Fruit fly (Drosophila melanogaster) whole organism, embryonic: ENCODE results near the gene LysRS.

Source experiments
- Antp ChIP-seq: fragments of 200-800 bp; sonication (Bioruptor generic); optimal IDR thresholded peaks from 3 replicates; lab custom pipeline; 2016; ENCODE audit warnings: missing biosample characterization, missing genetic modification characterization
- CG10979 ChIP-seq: fragments of 200-800 bp; sonication (Bioruptor generic); optimal IDR thresholded peaks from 2 replicates; lab custom pipeline; 2018; ENCODE audit warnings: missing biosample characterization, mild to moderate bottlenecking, missing genetic modification characterization, moderate library complexity
- CG11085 ChIP-seq: fragments of 200-800 bp; sonication (Bioruptor generic); IDR thresholded peaks from 2 replicates; pipeline ENCODE4 v1.3.6; 2022; ENCODE audit warnings: missing biosample characterization, missing genetic modification characterization
- CG11504 ChIP-seq: fragments of 200-800 bp; sonication (Bioruptor generic); optimal IDR thresholded peaks from 3 replicates; lab custom pipeline; 2019; ENCODE audit warnings: missing biosample characterization, mild to moderate bottlenecking, missing genetic modification characterization, moderate library complexity
- CG12104 ChIP-seq: fragments of 200-800 bp; sonication (Bioruptor generic); optimal IDR thresholded peaks from 3 replicates; lab custom pipeline; 2016; ENCODE audit warnings: missing biosample characterization, missing genetic modification characterization
- CG13296 ChIP-seq: fragments of 200-800 bp; sonication (Bioruptor generic); optimal IDR thresholded peaks from 3 replicates; lab custom pipeline; 2018; ENCODE audit warnings: missing biosample characterization, mild to moderate bottlenecking, missing genetic modification characterization
- CG16813 ChIP-seq: fragments of 200-800 bp; sonication (Bioruptor generic); IDR thresholded peaks from 3 replicates; pipeline ENCODE4 v1.3.6; 2022; ENCODE audit warnings: missing biosample characterization, missing genetic modification characterization; ENCODE audit not compliant: partially characterized antibody
- CG18476 ChIP-seq: fragments of 200-800 bp; sonication (Bioruptor generic); optimal IDR thresholded peaks from 2 replicates; lab custom pipeline; 2016; ENCODE audit warnings: missing biosample characterization, mild to moderate bottlenecking, missing genetic modification characterization
- CG18599 ChIP-seq: fragments of 200-800 bp; sonication (Bioruptor generic); optimal IDR thresholded peaks from 3 replicates; lab custom pipeline; 2017; ENCODE audit warnings: missing biosample characterization, missing genetic modification characterization, mild to moderate bottlenecking, moderate library complexity, missing genetic modification reagents
- CG31441 ChIP-seq: fragments of 200-800 bp; sonication (Bioruptor generic); IDR thresholded peaks from 2 replicates; pipeline ENCODE4 v1.3.6; 2022; ENCODE audit warnings: missing biosample characterization, missing genetic modification characterization
- CG32772 ChIP-seq: fragments of 200-800 bp; sonication (Bioruptor generic); IDR thresholded peaks from 2 replicates; pipeline ENCODE4 v1.3.6; 2022; ENCODE audit warnings: missing biosample characterization, missing genetic modification characterization
- CG3847 ChIP-seq: fragments of 200-800 bp; sonication (Bioruptor generic); IDR thresholded peaks from 2 replicates; pipeline ENCODE4 v1.3.6; 2022; ENCODE audit warnings: missing biosample characterization, missing genetic modification characterization
- CG4360 ChIP-seq: fragments of 200-800 bp; sonication (Bioruptor generic); IDR thresholded peaks from 2 replicates; pipeline ENCODE4 v1.3.6; 2022; ENCODE audit warnings: missing biosample characterization, missing genetic modification characterization
- CG43689 ChIP-seq: fragments of 200-800 bp; sonication (Bioruptor generic); IDR thresholded peaks from 2 replicates; pipeline ENCODE4 v1.3.6; 2022; ENCODE audit warnings: missing biosample characterization, missing genetic modification characterization
- CG4617 ChIP-seq: fragments of 200-800 bp; sonication (Bioruptor generic); optimal IDR thresholded peaks from 3 replicates; lab custom pipeline; 2016; ENCODE audit warnings: missing biosample characterization, missing genetic modification characterization, borderline replicate concordance
- CG6175 ChIP-seq: fragments of 200-800 bp; sonication (Bioruptor generic); IDR thresholded peaks from 3 replicates; pipeline ENCODE4 v1.3.6; 2022; ENCODE audit warnings: missing biosample characterization, missing genetic modification characterization
- CG7271 ChIP-seq: fragments of 200-800 bp; sonication (Bioruptor generic); optimal IDR thresholded peaks from 2 replicates; lab custom pipeline; 2018; ENCODE audit warnings: missing biosample characterization, mild to moderate bottlenecking, missing genetic modification characterization, moderate library complexity
- CG7987 ChIP-seq: fragments of 200-800 bp; sonication (Bioruptor generic); optimal IDR thresholded peaks from 2 replicates; lab custom pipeline; 2018; ENCODE audit warnings: missing biosample characterization, mild to moderate bottlenecking, missing genetic modification characterization, moderate library complexity
- CG8765 ChIP-seq: fragments of 200-800 bp; sonication (Bioruptor generic); IDR thresholded peaks from 2 replicates; pipeline ENCODE4 v1.3.6; 2022; ENCODE audit warnings: missing biosample characterization, missing genetic modification characterization
- CG9876 ChIP-seq: fragments of 200-800 bp; sonication (Bioruptor generic); optimal IDR thresholded peaks from 2 replicates; lab custom pipeline; 2016; ENCODE audit warnings: missing biosample characterization, missing genetic modification characterization
- Camta ChIP-seq: fragments of 200-800 bp; sonication (Bioruptor generic); optimal IDR thresholded peaks from 2 replicates; lab custom pipeline; 2016; ENCODE audit warnings: missing biosample characterization, missing genetic modification characterization
- Chrac-16 ChIP-seq: fragments of 200-800 bp; sonication (Bioruptor generic); optimal IDR thresholded peaks from 3 replicates; lab custom pipeline; 2016; ENCODE audit warnings: missing biosample characterization, missing genetic modification characterization
- CkIIα-i1 ChIP-seq: fragments of 200-800 bp; sonication (Bioruptor generic); IDR thresholded peaks from 2 replicates; pipeline ENCODE4 v1.3.6; 2022; ENCODE audit warnings: missing biosample characterization, missing genetic modification characterization
- E2f1 ChIP-seq: fragments of 200-800 bp; sonication (Bioruptor generic); IDR thresholded peaks from 2 replicates; pipeline ENCODE4 v1.3.6; 2022; ENCODE audit warnings: missing biosample characterization, missing genetic modification characterization
- Jarid2 ChIP-seq: fragments of 200-800 bp; sonication (Bioruptor generic); optimal IDR thresholded peaks from 3 replicates; lab custom pipeline; 2017; ENCODE audit warnings: mild to moderate bottlenecking, missing biosample characterization, missing genetic modification reagents, missing genetic modification characterization
- NfI ChIP-seq: fragments of 200-800 bp; sonication (Bioruptor generic); optimal IDR thresholded peaks from 3 replicates; lab custom pipeline; 2018; ENCODE audit warnings: missing biosample characterization, mild to moderate bottlenecking, missing genetic modification characterization, moderate library complexity
- Poxn ChIP-seq: fragments of 200-800 bp; sonication (Bioruptor generic); IDR thresholded peaks from 2 replicates; pipeline ENCODE4 v1.3.6; 2022; ENCODE audit warnings: missing biosample characterization, missing genetic modification characterization
- Rfx ChIP-seq: fragments of 200-800 bp; sonication (Bioruptor generic); IDR thresholded peaks from 2 replicates; pipeline ENCODE4 v1.3.6; 2022; ENCODE audit warnings: missing biosample characterization, missing genetic modification characterization
- Spps ChIP-seq: fragments of 200-800 bp; sonication (Bioruptor generic); optimal IDR thresholded peaks from 2 replicates; lab custom pipeline; 2018; ENCODE audit warnings: missing biosample characterization, mild to moderate bottlenecking, missing genetic modification characterization
- Sry-δ ChIP-seq: fragments of 200-800 bp; sonication (Bioruptor generic); optimal IDR thresholded peaks from 2 replicates; lab custom pipeline; 2016; ENCODE audit warnings: missing biosample characterization, missing genetic modification characterization
- Xbp1 ChIP-seq: fragments of 200-800 bp; sonication (Bioruptor generic); optimal IDR thresholded peaks from 3 replicates; lab custom pipeline; 2016; ENCODE audit warnings: missing biosample characterization, mild to moderate bottlenecking, missing genetic modification characterization
- abd-A ChIP-seq: fragments of 200-800 bp; sonication (Bioruptor generic); optimal IDR thresholded peaks from 3 replicates; lab custom pipeline; 2019; ENCODE audit warnings: missing biosample characterization, mild to moderate bottlenecking, missing genetic modification characterization, moderate library complexity
- al ChIP-seq: fragments of 200-800 bp; sonication (Bioruptor generic); IDR thresholded peaks from 2 replicates; pipeline ENCODE4 v1.3.6; 2022; ENCODE audit warnings: missing biosample characterization, missing genetic modification characterization
- amos ChIP-seq: fragments of 200-800 bp; sonication (Bioruptor generic); IDR thresholded peaks from 2 replicates; pipeline ENCODE4 v1.3.6; 2022; ENCODE audit warnings: missing biosample characterization, missing genetic modification characterization; ENCODE audit not compliant: partially characterized antibody
- da ChIP-seq: fragments of 200-800 bp; sonication (Bioruptor generic); optimal IDR thresholded peaks from 2 replicates; lab custom pipeline; 2016; ENCODE audit warnings: missing biosample characterization, missing genetic modification characterization
- disco-r ChIP-seq: fragments of 200-800 bp; sonication (Bioruptor generic); optimal IDR thresholded peaks from 2 replicates; lab custom pipeline; 2016; ENCODE audit warnings: missing biosample characterization, missing genetic modification characterization
- gem ChIP-seq: fragments of 200-800 bp; sonication (Bioruptor generic); optimal IDR thresholded peaks from 2 replicates; lab custom pipeline; 2019; ENCODE audit warnings: missing biosample characterization, mild to moderate bottlenecking, missing genetic modification characterization, moderate library complexity
- lov ChIP-seq, 2 experiments: fragments of 200-800 bp in 1 of 2; fragments of >200 bp in 1 of 2; sonication (Bioruptor generic) in 1 of 2; IDR thresholded peaks in 1 of 2; optimal IDR thresholded peaks in 1 of 2; 2 replicates in 1 of 2; 3 replicates in 1 of 2; pipeline versions ENCODE4 v1.3.6 to Lab custom; 2017 to 2022; ENCODE audit warnings: missing biosample characterization in 1 of 2, missing genetic modification characterization in 1 of 2
- mld ChIP-seq: fragments of 200-800 bp; sonication (Bioruptor generic); IDR thresholded peaks from 3 replicates; pipeline ENCODE4 v1.3.6; 2022; ENCODE audit warnings: missing biosample characterization, missing genetic modification characterization; ENCODE audit not compliant: partially characterized antibody
- nerfin-1 ChIP-seq: fragments of 200-800 bp; sonication (Bioruptor generic); optimal IDR thresholded peaks from 3 replicates; lab custom pipeline; 2019; ENCODE audit warnings: missing biosample characterization, mild to moderate bottlenecking, missing genetic modification characterization, moderate library complexity
- otp ChIP-seq: fragments of 200-800 bp; sonication (Bioruptor generic); IDR thresholded peaks from 3 replicates; pipeline ENCODE4, ENCODE4 v1.3.6; 2022; ENCODE audit warnings: missing biosample characterization, missing genetic modification characterization
- prd ChIP-seq, 3 experiments: fragments of >200 bp in 2 of 3; fragments of 200-800 bp in 1 of 3; sonication (Bioruptor generic) in 1 of 3; optimal IDR thresholded peaks in 2 of 3; IDR thresholded peaks in 1 of 3; 2 replicates in 2 of 3; 3 replicates in 1 of 3; pipeline versions ENCODE4 v1.3.6 to Lab custom; 2017 to 2022; ENCODE audit warnings: missing biosample characterization in 1 of 3, missing genetic modification characterization in 1 of 3
- repo ChIP-seq: fragments of 200-800 bp; sonication (Bioruptor generic); optimal IDR thresholded peaks from 2 replicates; lab custom pipeline; 2016; ENCODE audit warnings: missing biosample characterization, missing genetic modification characterization
- rib ChIP-seq: fragments of 200-800 bp; sonication (Bioruptor generic); IDR thresholded peaks from 2 replicates; pipeline ENCODE4 v1.3.6; 2022; ENCODE audit warnings: missing biosample characterization, missing genetic modification characterization
- scrt ChIP-seq: fragments of 200-800 bp; sonication (Bioruptor generic); optimal IDR thresholded peaks from 2 replicates; lab custom pipeline; 2018; ENCODE audit warnings: missing biosample characterization, mild to moderate bottlenecking, missing genetic modification characterization, moderate library complexity
- ssp ChIP-seq: fragments of 200-800 bp; sonication (Bioruptor generic); IDR thresholded peaks from 2 replicates; pipeline ENCODE4 v1.3.6; 2022; ENCODE audit warnings: missing biosample characterization, missing genetic modification characterization
- sug ChIP-seq: fragments of 200-800 bp; optimal IDR thresholded peaks from 2 replicates; lab custom pipeline; 2019; ENCODE audit warnings: missing biosample characterization, mild to moderate bottlenecking, missing genetic modification characterization, moderate library complexity
- tio ChIP-seq: fragments of 200-800 bp; sonication (Bioruptor generic); optimal IDR thresholded peaks from 2 replicates; lab custom pipeline; 2017; ENCODE audit warnings: missing biosample characterization, missing genetic modification characterization, inconsistent platforms
- trh ChIP-seq: fragments of 200-800 bp; sonication (Bioruptor generic); optimal IDR thresholded peaks from 2 replicates; lab custom pipeline; 2016; ENCODE audit warnings: missing biosample characterization, missing genetic modification characterization
- vnd ChIP-seq: fragments of 200-800 bp; sonication (Bioruptor generic); IDR thresholded peaks from 3 replicates; pipeline ENCODE4 v1.3.6; 2022; ENCODE audit warnings: missing biosample characterization, missing genetic modification characterization; ENCODE audit not compliant: partially characterized antibody
- z ChIP-seq: fragments of 200-800 bp; sonication (Bioruptor generic); IDR thresholded peaks from 3 replicates; pipeline ENCODE4 v1.3.6; 2022; ENCODE audit warnings: missing biosample characterization, missing genetic modification characterization

The LysRS gene

DNA sequence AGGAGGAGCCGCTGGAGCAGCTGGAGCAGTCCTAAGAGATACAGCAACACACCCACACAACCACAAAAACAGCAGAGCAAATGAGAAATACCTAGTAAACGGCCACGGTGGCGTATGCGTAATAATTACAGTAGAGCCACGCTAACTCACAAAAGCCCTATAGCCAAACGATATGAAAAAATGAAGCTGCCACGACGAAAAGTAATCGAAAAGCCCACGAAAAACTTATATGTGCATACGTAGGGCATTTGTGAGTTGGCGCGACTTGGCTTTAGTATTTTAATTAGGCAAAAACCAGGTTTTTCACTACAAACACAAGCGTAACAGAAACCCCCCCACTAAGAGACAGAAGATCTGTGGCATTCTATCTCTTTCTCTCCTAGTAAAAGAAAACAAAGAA lies 20.8 kb downstream of the LysRS start (continued):
- TF ChIP-seq vnd (GFP tag; lab: Robert Waterston, UW) (no peak), CG18599 (GFP tag; lab: Kevin White, UChicago) (peak; percentile 1), gem (tag; lab: Kevin White, UChicago) (peak; percentile 36), CG10979 (tag; lab: Kevin White, UChicago) (no peak), prd (optimal IDR thresholded peaks at IDR 0.05; lab: Kevin White, UChicago) (no peak), prd (GFP tag; IDR thresholded peaks at IDR 0.05; lab: Robert Waterston, UW) (0 out of 3 replicates have a peak, but pooled peaks have one; percentile 4), tio (GFP tag; lab: Kevin White, UChicago) (no peak), amos (GFP tag; lab: Robert Waterston, UW) (no peak), CG31441 (no peak), sug (peak; percentile 25), Chrac-16 (GFP tag; lab: Kevin White, UChicago) (no peak), trh (GFP tag; lab: Kevin White, UChicago) (no peak), CG4617 (GFP tag; lab: Kevin White, UChicago) (no peak), CG11504 (tag; lab: Kevin White, UChicago) (peak; percentile 33), CG9876 (no peak), rib (no peak), CkIIα-i1 (GFP tag; lab: Robert Waterston, UW) (no peak), CG12104 (no peak), Antp (GFP tag; lab: Kevin White, UChicago) (peak; percentile 7), NfI (GFP tag; lab: Kevin White, UChicago) (peak; percentile 22), disco-r (GFP tag; lab: Kevin White, UChicago) (no peak), CG7987 (GFP tag; lab: Kevin White, UChicago) (no peak), nerfin-1 (no peak), CG13296 (GFP tag; lab: Kevin White, UChicago) (peak; percentile 13), CG4360 (GFP tag; lab: Robert Waterston, UW) (no peak), CG11085 (GFP tag; lab: Robert Waterston, UW) (no peak), repo (GFP tag; lab: Kevin White, UChicago) (no peak), abd-A (tag; lab: Kevin White, UChicago) (peak; percentile 34), Xbp1 (peak; percentile 13), E2f1 (GFP tag; lab: Robert Waterston, UW) (peak; percentile 46; the same call in 1 of the 2 replicates), scrt (GFP tag; lab: Kevin White, UChicago) (no peak), Rfx (GFP tag; lab: Robert Waterston, UW) (peak; percentile 75), CG6175 (GFP tag; lab: Robert Waterston, UW) (no peak), z (no peak), CG8765 (no peak), da (GFP tag; lab: Kevin White, UChicago) (no peak), CG18476 (no peak), al (GFP tag; lab: Robert Waterston, UW) (no peak), CG16813 (GFP tag; lab: Robert Waterston, UW) (no peak), Sry-δ (GFP tag; lab: Kevin White, UChicago) (no peak), lov (optimal IDR thresholded peaks at IDR 0.05; lab: Kevin White, UChicago) (no peak), lov (GFP tag; IDR thresholded peaks at IDR 0.05; lab: Robert Waterston, UW) (no peak), CG7271 (tag; lab: Kevin White, UChicago) (no peak), Jarid2 (GFP tag; lab: Kevin White, UChicago) (no peak), ssp (no peak), CG32772 (no peak), mld (no peak), Camta (GFP tag; lab: Kevin White, UChicago) (no peak), Poxn (GFP tag; lab: Robert Waterston, UW) (no peak), CG43689 (GFP tag; lab: Robert Waterston, UW) (no peak), Spps (tag; lab: Kevin White, UChicago) (no peak), otp (GFP tag; lab: Robert Waterston, UW) (no peak), CG3847 (GFP tag; lab: Robert Waterston, UW) (no peak)
